Fruit fly (Drosophila melanogaster): ENCODE measurements around the gene CG32554.

dm6 chrX:17886107-17886448 lies 33.6 kb upstream of the CG32554 start:
- no peak for TF ChIP-seq ttk (optimal IDR thresholded peaks at IDR 0.05)
- TF ChIP-seq insv (optimal IDR thresholded peaks at IDR 0.05): no peak
